Worm (Caenorhabditis elegans): ENCODE results near the gene slc-17.2.

DNA sequence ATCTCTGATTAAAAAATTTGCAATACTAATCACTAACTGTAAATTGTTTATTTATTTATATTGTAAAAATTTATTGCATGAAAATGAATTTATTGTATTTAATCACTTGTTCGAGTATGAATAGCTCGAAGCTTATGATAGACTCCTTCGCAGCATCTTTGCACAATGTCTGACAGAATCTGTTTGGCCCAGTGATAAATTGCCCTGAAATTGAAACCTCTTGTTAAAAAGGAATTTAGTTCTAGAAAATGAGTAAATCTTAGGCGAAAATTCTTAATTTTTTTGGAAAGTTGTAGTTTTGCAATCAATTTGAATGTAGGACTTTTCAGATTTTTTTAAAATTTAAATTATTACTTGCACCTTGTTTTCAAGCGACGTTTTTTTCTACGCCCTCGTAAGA lies 45.1 kb upstream of the slc-17.2 start:
- TF ChIP-seq ztf-11 (tag; optimal IDR thresholded peaks at IDR 0.05) = no peak
- TF ChIP-seq R02D3.7 (tag; optimal IDR thresholded peaks at IDR 0.05) = no peak

All from whole organism, L3 larva.